Worm (Caenorhabditis elegans): ENCODE results near the gene str-114.

ce11 chrV:3649473-3649872, at the start of gene str-114:
- no peak for TF ChIP-seq elt-2 (tag; optimal IDR thresholded peaks at IDR 0.05)
- no peak for TF ChIP-seq nhr-237 (tag; optimal IDR thresholded peaks at IDR 0.05)
- no peak for TF ChIP-seq unc-62 (GFP tag; optimal IDR thresholded peaks at IDR 0.05)
- TF ChIP-seq R02D3.7 (tag; optimal IDR thresholded peaks at IDR 0.05) = no peak

Data from whole organism, L3 larva.